Worm (Caenorhabditis elegans): ENCODE results near the gene R148.8.

The R148.8 gene

ce11 chrIII:3191195-3191594 is at the start of gene R148.8:
Gene R148.8, plus strand, starts transcription at chrIII:3191495.
- TF ChIP-seq ZK546.5 (tag; optimal IDR thresholded peaks at IDR 0.05) (no peak), nhr-237 (tag; optimal IDR thresholded peaks at IDR 0.05) (no peak), ceh-9 (tag; optimal IDR thresholded peaks at IDR 0.05) (no peak), unc-62 (GFP tag; optimal IDR thresholded peaks at IDR 0.05) (no peak), egl-5 (tag; optimal IDR thresholded peaks at IDR 0.05) (no peak), nhr-28 (tag; optimal IDR thresholded peaks at IDR 0.05) (no peak), nhr-23 (tag; optimal IDR thresholded peaks at IDR 0.05) (no peak), lin-15B (tag; optimal IDR thresholded peaks at IDR 0.05) (no peak), elt-2 (tag; optimal IDR thresholded peaks at IDR 0.05) (no peak), elt-1 (tag; optimal IDR thresholded peaks at IDR 0.05) (no peak), nfya-1 (tag; optimal IDR thresholded peaks at IDR 0.05; ENCODE audit: insufficient read depth) (no peak)

- TF ChIP-seq unc-62 (GFP tag; optimal IDR thresholded peaks at IDR 0.05): no peak
- TF ChIP-seq mdl-1 (tag; optimal IDR thresholded peaks at IDR 0.05): no peak
- TF ChIP-seq lin-39 (tag; optimal IDR thresholded peaks at IDR 0.05): no peak
- TF ChIP-seq nhr-28 (tag; optimal IDR thresholded peaks at IDR 0.05): no peak
- peak; percentile 81 for TF ChIP-seq ceh-28 (tag; optimal IDR thresholded peaks at IDR 0.05)
- TF ChIP-seq tbx-2 (tag; optimal IDR thresholded peaks at IDR 0.05): no peak
- no peak for TF ChIP-seq egl-5 (tag; optimal IDR thresholded peaks at IDR 0.05)
- no peak for TF ChIP-seq ceh-16 (tag; optimal IDR thresholded peaks at IDR 0.05)
These were observed 49.2 kb upstream of the R148.8 start for ce11 chrIII:3142078-3142477.

- TF ChIP-seq ztf-4 (tag; optimal IDR thresholded peaks at IDR 0.05): no peak
- no peak for TF ChIP-seq daf-12 (tag; optimal IDR thresholded peaks at IDR 0.05)
- no peak for TF ChIP-seq jun-1 (tag; optimal IDR thresholded peaks at IDR 0.05)
- no peak for TF ChIP-seq mdl-1 (tag; optimal IDR thresholded peaks at IDR 0.05)
- no peak for TF ChIP-seq fkh-2 (tag; optimal IDR thresholded peaks at IDR 0.05)
- TF ChIP-seq nhr-67 (tag; optimal IDR thresholded peaks at IDR 0.05): no peak
- TF ChIP-seq nfya-1 (tag; optimal IDR thresholded peaks at IDR 0.05; ENCODE audit: insufficient read depth): no peak
- TF ChIP-seq elt-2 (tag; optimal IDR thresholded peaks at IDR 0.05): no peak
- no peak for TF ChIP-seq ztf-11 (tag; optimal IDR thresholded peaks at IDR 0.05)
- TF ChIP-seq hmg-11 (tag; optimal IDR thresholded peaks at IDR 0.05): no peak
- no peak for TF ChIP-seq lin-15B (tag; optimal IDR thresholded peaks at IDR 0.05)
- TF ChIP-seq lsy-12 (tag; optimal IDR thresholded peaks at IDR 0.05): no peak
- TF ChIP-seq ceh-82 (tag; optimal IDR thresholded peaks at IDR 0.05): no peak
These were observed 47.6 kb upstream of the R148.8 start, which contains the start of gene C44B11.4 for ce11 chrIII:3143657-3144056. Gene C44B11.4, minus strand, starts transcription at chrIII:3143757.

ce11 chrIII:3152848-3153247 is 38.4 kb upstream of the R148.8 start, which contains the start of gene C44B11.6:
Gene C44B11.6, plus strand, starts transcription at chrIII:3153148.
- TF ChIP-seq mml-1 (tag; optimal IDR thresholded peaks at IDR 0.05): no peak
- no peak for TF ChIP-seq nhr-28 (tag; optimal IDR thresholded peaks at IDR 0.05)
- no peak for TF ChIP-seq nhr-43 (tag; optimal IDR thresholded peaks at IDR 0.05; ENCODE audit: poor library complexity, severe bottlenecking)
- TF ChIP-seq nhr-11 (tag; optimal IDR thresholded peaks at IDR 0.05): no peak
- no peak for TF ChIP-seq ceh-28 (tag; optimal IDR thresholded peaks at IDR 0.05)
- TF ChIP-seq egl-5 (tag; optimal IDR thresholded peaks at IDR 0.05): no peak
- no peak for TF ChIP-seq daf-12 (tag; optimal IDR thresholded peaks at IDR 0.05)
- no peak for TF ChIP-seq skn-1 (tag; optimal IDR thresholded peaks at IDR 0.05)
- TF ChIP-seq fos-1 (tag; optimal IDR thresholded peaks at IDR 0.05): no peak
- no peak for TF ChIP-seq elt-3 (tag; optimal IDR thresholded peaks at IDR 0.05)
- no peak for TF ChIP-seq ceh-82 (tag; optimal IDR thresholded peaks at IDR 0.05)
- no peak for TF ChIP-seq nhr-77 (tag; optimal IDR thresholded peaks at IDR 0.05)
- no peak for TF ChIP-seq pha-4 (tag; optimal IDR thresholded peaks at IDR 0.05)
- TF ChIP-seq unc-39 (tag; optimal IDR thresholded peaks at IDR 0.05): no peak
- no peak for TF ChIP-seq ama-1 (optimal IDR thresholded peaks at IDR 0.05)
- no peak for TF ChIP-seq lin-15B (tag; optimal IDR thresholded peaks at IDR 0.05)
- no peak for TF ChIP-seq nhr-23 (tag; optimal IDR thresholded peaks at IDR 0.05)
- no peak for TF ChIP-seq ceh-16 (tag; optimal IDR thresholded peaks at IDR 0.05)
- no peak for TF ChIP-seq aly-2 (tag; optimal IDR thresholded peaks at IDR 0.05)

- no peak for TF ChIP-seq eor-1 (tag; optimal IDR thresholded peaks at IDR 0.05)
- no peak for TF ChIP-seq jun-1 (tag; optimal IDR thresholded peaks at IDR 0.05)
- no peak for TF ChIP-seq nhr-28 (tag; optimal IDR thresholded peaks at IDR 0.05)
- TF ChIP-seq nhr-25 (tag; optimal IDR thresholded peaks at IDR 0.05): no peak
- TF ChIP-seq hmg-11 (tag; optimal IDR thresholded peaks at IDR 0.05): no peak
- no peak for TF ChIP-seq egl-27 (tag; optimal IDR thresholded peaks at IDR 0.05)
- TF ChIP-seq nhr-237 (tag; optimal IDR thresholded peaks at IDR 0.05): no peak
- no peak for TF ChIP-seq R02D3.7 (tag; optimal IDR thresholded peaks at IDR 0.05)
- TF ChIP-seq ZK546.5 (tag; optimal IDR thresholded peaks at IDR 0.05): no peak
- no peak for TF ChIP-seq pha-4 (tag; optimal IDR thresholded peaks at IDR 0.05)
- TF ChIP-seq nhr-43 (tag; optimal IDR thresholded peaks at IDR 0.05; ENCODE audit: poor library complexity, severe bottlenecking): no peak
- no peak for TF ChIP-seq nhr-76 (tag; optimal IDR thresholded peaks at IDR 0.05)
- no peak for TF ChIP-seq ama-1 (optimal IDR thresholded peaks at IDR 0.05)
- TF ChIP-seq pqm-1 (tag; optimal IDR thresholded peaks at IDR 0.05): no peak
- TF ChIP-seq fkh-2 (tag; optimal IDR thresholded peaks at IDR 0.05): no peak
These were observed 36.3 kb upstream of the R148.8 start, which contains the start of gene C44B11.1 for ce11 chrIII:3154968-3155367. Gene C44B11.1, plus strand, starts transcription at chrIII:3155268.
